Worm (Caenorhabditis elegans): ENCODE data around the gene ZK507.1.

Gene ZK507.1

DNA sequence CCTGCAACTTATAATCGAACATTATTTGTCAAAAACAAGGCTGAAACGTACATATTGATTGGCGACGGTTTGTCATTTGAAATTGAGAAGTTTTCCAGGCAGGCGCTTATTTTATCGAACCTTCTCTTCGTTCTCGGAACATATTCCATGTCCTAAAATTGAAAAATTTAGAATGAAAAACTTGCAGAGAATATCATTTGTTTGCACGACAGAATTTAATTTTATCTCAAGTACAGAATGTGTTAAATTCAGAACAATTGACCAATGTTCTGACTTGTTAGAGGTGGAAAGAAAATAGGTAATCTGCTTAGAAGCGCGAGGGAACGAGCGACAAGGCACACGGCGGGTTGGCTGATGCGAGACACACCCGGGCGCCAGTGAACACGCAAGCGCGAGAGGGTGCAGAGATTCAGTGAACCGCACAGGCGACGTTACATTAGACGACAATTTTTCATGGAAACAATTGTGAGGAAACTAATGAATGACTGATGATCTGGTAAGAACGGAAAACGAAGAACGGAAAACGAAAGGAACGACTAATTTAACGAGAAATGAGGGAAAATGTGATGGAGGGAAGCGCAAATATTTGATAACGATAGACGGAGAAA is 48.6 kb downstream of the ZK507.1 start:
- TF ChIP-seq skn-1 (tag; optimal IDR thresholded peaks at IDR 0.05) (peak; percentile 50), pag-3 (tag; optimal IDR thresholded peaks at IDR 0.05; ENCODE audit: borderline replicate concordance, insufficient read depth) (peak; percentile 6), ces-1 (GFP tag; optimal IDR thresholded peaks at IDR 0.05) (no peak), elt-2 (tag; optimal IDR thresholded peaks at IDR 0.05) (no peak), unc-86 (tag; optimal IDR thresholded peaks at IDR 0.05) (no peak), sup-37 (GFP tag; optimal IDR thresholded peaks at IDR 0.05) (no peak), nhr-85 (tag) (no peak), ceh-8 (GFP tag; optimal IDR thresholded peaks at IDR 0.05) (no peak), unc-130 (tag; optimal IDR thresholded peaks at IDR 0.05) (peak; percentile 48), nhr-84 (tag; optimal IDR thresholded peaks at IDR 0.05) (no peak), tlp-1 (tag; optimal IDR thresholded peaks at IDR 0.05) (no peak), unc-98 (GFP tag; IDR thresholded peaks at IDR 0.05) (no peak), ceh-88 (GFP tag; IDR thresholded peaks at IDR 0.05) (peak; percentile 41; the same call in 1 of the 2 replicates), tbx-2 (tag; optimal IDR thresholded peaks at IDR 0.05) (peak; percentile 36), unc-30 (tag; optimal IDR thresholded peaks at IDR 0.05) (no peak), jun-1 (tag; optimal IDR thresholded peaks at IDR 0.05) (no peak), hpl-2 (GFP tag; optimal IDR thresholded peaks at IDR 0.05) (no peak), lir-3 (tag; optimal IDR thresholded peaks at IDR 0.05; ENCODE audit: poor library complexity) (no peak), swsn-7 (tag; optimal IDR thresholded peaks at IDR 0.05) (peak; percentile 30), sox-4 (tag; optimal IDR thresholded peaks at IDR 0.05) (no peak), egl-27 (tag; optimal IDR thresholded peaks at IDR 0.05) (no peak), lin-35 (GFP tag; optimal IDR thresholded peaks at IDR 0.05) (peak; percentile 34 to 43), fkh-8 (tag; optimal IDR thresholded peaks at IDR 0.05) (peak; percentile 66), mef-2 (tag; optimal IDR thresholded peaks at IDR 0.05) (no peak), nhr-11 (tag; optimal IDR thresholded peaks at IDR 0.05) (no peak), ets-5 (GFP tag; IDR thresholded peaks at IDR 0.05) (no peak), nhr-47 (tag; optimal IDR thresholded peaks at IDR 0.05) (peak; percentile 39), mdl-1 (tag; optimal IDR thresholded peaks at IDR 0.05) (no peak), dpl-1 (GFP tag; optimal IDR thresholded peaks at IDR 0.05) (no peak), dsc-1 (tag; optimal IDR thresholded peaks at IDR 0.05) (peak; percentile 42), fkh-4 (tag; optimal IDR thresholded peaks at IDR 0.05; ENCODE audit: borderline replicate concordance) (no peak), ceh-82 (tag; optimal IDR thresholded peaks at IDR 0.05) (peak in 2 of 3 experiments; percentile 36 to 58), isw-1 (GFP tag; IDR thresholded peaks at IDR 0.05) (no peak), nhr-28 (tag; optimal IDR thresholded peaks at IDR 0.05) (no peak), lin-15B (tag; optimal IDR thresholded peaks at IDR 0.05) (no peak), nhr-71 (tag; optimal IDR thresholded peaks at IDR 0.05) (peak; percentile 58), elt-3 (tag; optimal IDR thresholded peaks at IDR 0.05) (no peak), ama-1 (optimal IDR thresholded peaks at IDR 0.05) (peak; percentile 28), xbp-1 (tag; optimal IDR thresholded peaks at IDR 0.05) (peak; percentile 49), C04F5.9 (tag; optimal IDR thresholded peaks at IDR 0.05) (no peak), snpc-4 (tag; optimal IDR thresholded peaks at IDR 0.05) (no peak), Y116A8C.19 (tag; optimal IDR thresholded peaks at IDR 0.05; ENCODE audit: borderline replicate concordance) (no peak), efl-3 (GFP tag; optimal IDR thresholded peaks at IDR 0.05) (no peak), lin-14 (GFP tag; optimal IDR thresholded peaks at IDR 0.05) (peak; percentile 67), pax-3 (tag; optimal IDR thresholded peaks at IDR 0.05) (no peak), irx-1 (tag; optimal IDR thresholded peaks at IDR 0.05) (no peak), sptf-1 (tag; optimal IDR thresholded peaks at IDR 0.05) (no peak), blmp-1 (tag; optimal IDR thresholded peaks at IDR 0.05) (peak; percentile 31), F16B12.6 (tag; optimal IDR thresholded peaks at IDR 0.05) (peak; percentile 60), zag-1 (tag; optimal IDR thresholded peaks at IDR 0.05) (no peak), egl-13 (tag; optimal IDR thresholded peaks at IDR 0.05) (peak; percentile 23), aha-1 (tag; optimal IDR thresholded peaks at IDR 0.05) (no peak), nhr-77 (tag; optimal IDR thresholded peaks at IDR 0.05) (no peak)

Measured in whole organism, L1 larva.